Worm (Caenorhabditis elegans): ENCODE data around the gene ZC239.14.

The ZC239.14 gene

DNA sequence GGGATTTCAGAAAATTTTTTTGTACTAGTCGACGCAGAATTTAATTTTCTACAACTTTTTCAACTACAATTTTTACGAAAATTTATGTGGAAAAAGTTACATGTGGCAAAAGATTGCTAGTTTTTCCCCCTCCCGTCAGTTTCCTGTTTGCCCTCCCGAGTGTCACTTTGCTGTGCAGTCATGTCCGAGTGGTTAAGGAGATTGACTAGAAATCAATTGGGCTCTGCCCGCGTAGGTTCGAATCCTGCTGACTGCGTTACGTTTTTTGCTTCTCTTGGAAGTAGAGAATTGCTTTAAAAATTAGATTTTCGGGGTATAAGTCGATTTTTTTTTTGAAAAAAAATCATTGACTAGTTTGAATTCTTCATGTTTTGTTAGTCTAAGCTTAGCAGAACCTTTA is 46.0 kb upstream of the ZC239.14 start (continued):
- TF ChIP-seq repo-1 (tag; optimal IDR thresholded peaks at IDR 0.05): no peak

DNA sequence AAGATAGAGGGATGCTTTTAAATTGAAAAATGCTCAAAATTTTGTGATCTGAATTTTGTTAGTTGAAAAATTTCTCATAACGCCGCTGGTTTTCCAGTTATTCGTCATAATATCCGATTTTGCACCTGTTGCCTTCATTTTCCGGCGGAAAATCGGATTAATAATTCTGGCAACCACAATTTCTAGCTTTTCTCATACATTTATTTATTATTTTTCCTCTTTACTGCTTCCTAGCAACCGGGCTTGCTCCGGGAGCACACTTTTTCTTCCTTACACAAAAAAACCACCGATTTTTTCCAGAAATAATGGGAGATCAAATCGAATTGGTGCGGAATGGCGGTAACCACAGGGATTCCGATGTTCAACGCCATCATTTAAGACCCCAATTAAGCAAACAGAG is 45.5 kb upstream of the ZC239.14 start, which contains the start of gene F02E11.7:
Gene F02E11.7 (plus strand): TSS at position 301 of the 400 bp plus-strand sequence.
- no peak for TF ChIP-seq mxl-1 (tag; optimal IDR thresholded peaks at IDR 0.05)
- no peak for TF ChIP-seq ceh-100 (GFP tag; IDR thresholded peaks at IDR 0.05)
- no peak for TF ChIP-seq ceh-91 (GFP tag; IDR thresholded peaks at IDR 0.05)
- TF ChIP-seq unc-130 (GFP tag; optimal IDR thresholded peaks at IDR 0.05): no peak
- TF ChIP-seq cebp-2 (GFP tag; IDR thresholded peaks at IDR 0.05): no peak
- TF ChIP-seq cebp-1 (GFP tag; IDR thresholded peaks at IDR 0.05): no peak
- TF ChIP-seq cebp-1 (tag; optimal IDR thresholded peaks at IDR 0.05): no peak
- TF ChIP-seq hrde-1 (tag; optimal IDR thresholded peaks at IDR 0.05; ENCODE audit: borderline replicate concordance): no peak
- no peak for TF ChIP-seq nhr-90 (tag; optimal IDR thresholded peaks at IDR 0.05)
- TF ChIP-seq lin-54 (GFP tag; optimal IDR thresholded peaks at IDR 0.05): no peak
- no peak for TF ChIP-seq F52B5.7 (tag; optimal IDR thresholded peaks at IDR 0.05)
- no peak for TF ChIP-seq die-1 (tag; optimal IDR thresholded peaks at IDR 0.05)
- TF ChIP-seq B0336.3 (GFP tag; IDR thresholded peaks at IDR 0.05): no peak
- TF ChIP-seq attf-6 (GFP tag; IDR thresholded peaks at IDR 0.05): no peak
- no peak for TF ChIP-seq zim-3 (tag; optimal IDR thresholded peaks at IDR 0.05)
- no peak for TF ChIP-seq nhr-120 (GFP tag; IDR thresholded peaks at IDR 0.05)
- no peak for TF ChIP-seq sdz-38 (tag; optimal IDR thresholded peaks at IDR 0.05)

DNA sequence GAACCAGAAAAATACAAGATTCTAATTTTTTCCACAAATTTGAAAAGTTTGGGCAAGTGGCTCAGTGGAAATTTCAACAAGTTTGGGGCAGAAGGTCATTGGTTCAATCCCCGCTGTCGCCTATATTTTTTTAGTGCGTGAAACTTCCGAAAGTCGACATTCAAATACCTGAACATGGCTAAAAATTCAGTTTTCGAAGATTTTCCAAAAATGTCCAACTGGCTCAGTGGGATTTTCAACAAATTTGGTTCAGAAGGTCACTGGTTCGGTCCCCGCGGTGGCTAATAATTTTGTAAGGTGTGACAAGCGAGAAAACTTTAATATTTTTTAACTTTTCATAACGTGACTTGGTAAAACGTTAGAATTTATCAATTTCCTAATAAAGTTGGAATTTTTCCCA is 42.9 kb upstream of the ZC239.14 start:
- TF ChIP-seq tbp1 (GFP tag; optimal IDR thresholded peaks at IDR 0.05) (peak; percentile 67), F55B11.4 (tag; optimal IDR thresholded peaks at IDR 0.05; ENCODE audit: borderline replicate concordance, insufficient read depth) (no peak), ztf-18 (tag; optimal IDR thresholded peaks at IDR 0.05) (no peak), T07F8.4 (tag; optimal IDR thresholded peaks at IDR 0.05) (no peak), rpc-1 (optimal IDR thresholded peaks at IDR 0.05) (no peak), rpc-1 (tag; optimal IDR thresholded peaks at IDR 0.05) (peak; percentile 58), B0261.1 (tag; optimal IDR thresholded peaks at IDR 0.05) (peak; percentile 44), nfyb-1 (GFP tag; IDR thresholded peaks at IDR 0.05) (no peak)

DNA sequence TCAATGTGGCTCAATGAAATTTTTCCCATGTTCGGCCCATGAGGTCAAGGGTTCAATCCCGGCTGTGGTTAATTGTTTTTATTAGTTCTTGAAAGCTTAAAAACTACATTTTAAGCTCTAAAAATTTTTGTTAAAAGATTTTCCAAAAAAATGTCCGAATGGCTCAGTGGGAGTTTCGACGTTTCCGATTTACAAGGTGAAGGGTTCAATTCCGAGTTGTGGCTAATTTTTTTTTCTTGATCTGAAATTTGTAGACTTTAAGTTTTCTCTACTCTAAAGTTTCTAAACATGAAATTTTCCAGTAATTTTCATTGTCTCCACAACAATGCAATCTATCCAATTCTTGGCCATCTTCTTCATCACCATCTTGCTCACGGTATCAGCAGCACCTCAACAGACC is 40.7 kb upstream of the ZC239.14 start, which contains the start of gene F02E11.2:
Gene F02E11.2 (plus strand): TSS at position 301 of the 400 bp plus-strand sequence.
- TF ChIP-seq rpc-1 (optimal IDR thresholded peaks at IDR 0.05) (no peak), rpc-1 (tag; optimal IDR thresholded peaks at IDR 0.05) (peak; percentile 33), F57A8.1 (GFP tag; optimal IDR thresholded peaks at IDR 0.05) (no peak)

DNA sequence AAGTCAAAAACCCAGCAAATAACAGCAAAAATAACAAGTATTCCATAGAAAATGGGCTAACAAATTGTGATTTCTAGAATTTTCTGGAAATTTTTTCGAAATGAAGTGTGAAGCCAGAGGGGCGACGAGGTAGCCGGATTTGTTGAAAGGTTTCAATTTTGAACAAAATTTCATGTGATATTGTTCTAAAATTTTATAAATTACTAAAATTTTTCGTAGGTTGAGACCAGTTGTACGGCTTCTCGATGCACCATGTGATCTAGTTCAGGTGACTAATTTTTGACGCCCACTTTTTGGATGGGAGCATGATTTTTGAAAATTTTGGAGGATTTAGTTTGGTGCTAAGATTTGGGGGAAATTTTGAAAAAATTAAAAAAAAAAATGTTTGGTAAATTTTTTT is 37.4 kb upstream of the ZC239.14 start, which contains the start of gene gcy-19:
Gene gcy-19 (minus strand): TSS at position 101 of the 400 bp plus-strand sequence.
- no peak for TF ChIP-seq F49E8.2 (tag; optimal IDR thresholded peaks at IDR 0.05; ENCODE audit: insufficient read depth)
- no peak for TF ChIP-seq ceh-91 (GFP tag; IDR thresholded peaks at IDR 0.05)
- TF ChIP-seq snpc-1.1 (tag; optimal IDR thresholded peaks at IDR 0.05; ENCODE audit: insufficient read depth): no peak

DNA sequence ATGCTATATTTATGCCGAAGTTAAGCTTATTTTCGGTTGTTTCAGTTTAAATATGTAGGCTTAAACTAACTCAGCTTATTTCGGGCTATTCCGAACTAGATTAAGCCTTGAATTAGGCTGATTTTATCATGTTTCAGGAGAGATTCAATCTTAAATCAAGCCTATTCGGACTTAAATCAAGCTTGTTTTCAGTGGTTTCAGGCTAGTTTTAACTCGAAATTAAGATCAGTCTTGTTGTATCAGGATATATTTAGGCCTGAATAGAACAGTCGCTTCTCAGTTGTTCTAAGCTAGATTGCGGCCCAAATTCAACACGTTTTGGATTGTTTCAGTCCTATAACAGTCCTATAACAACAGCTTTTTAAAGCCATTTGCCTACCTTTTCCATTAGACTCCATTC is 29.9 kb upstream of the ZC239.14 start:
- TF ChIP-seq bed-2 (GFP tag; IDR thresholded peaks at IDR 0.05) (no peak), snpc-1.1 (tag; optimal IDR thresholded peaks at IDR 0.05; ENCODE audit: insufficient read depth) (no peak), B0336.3 (GFP tag; IDR thresholded peaks at IDR 0.05) (no peak), athp-1 (tag; optimal IDR thresholded peaks at IDR 0.05) (no peak), F52B5.7 (tag; optimal IDR thresholded peaks at IDR 0.05) (no peak), cebp-1 (GFP tag; IDR thresholded peaks at IDR 0.05) (no peak), cebp-1 (tag; optimal IDR thresholded peaks at IDR 0.05) (no peak), madf-3 (GFP tag; IDR thresholded peaks at IDR 0.05) (no peak), ccch-3 (GFP tag; optimal IDR thresholded peaks at IDR 0.05) (no peak), lin-54 (GFP tag; optimal IDR thresholded peaks at IDR 0.05) (no peak), ceh-79 (tag; optimal IDR thresholded peaks at IDR 0.05) (no peak), rec-8 (tag; optimal IDR thresholded peaks at IDR 0.05) (no peak), lir-1 (GFP tag; conservative IDR thresholded peaks at IDR 0.05) (no peak), let-526 (GFP tag; IDR thresholded peaks at IDR 0.05) (no peak), ztf-28 (GFP tag; IDR thresholded peaks at IDR 0.05) (no peak), unc-130 (GFP tag; optimal IDR thresholded peaks at IDR 0.05) (no peak), sdz-38 (tag; optimal IDR thresholded peaks at IDR 0.05) (no peak)
